Worm (Caenorhabditis elegans): Measurements from ENCODE around the gene lgc-23.
A peak's percentile ranks its signal among the peaks of the same experiment; 100 is the strongest.

The lgc-23 gene

ce11 chrX:12106004-12106403 is 41.0 kb downstream of the lgc-23 start (continued):
- TF ChIP-seq zag-1 (tag; optimal IDR thresholded peaks at IDR 0.05) (no peak), lin-39 (tag; optimal IDR thresholded peaks at IDR 0.05) (peak; percentile 75), hmg-11 (tag; optimal IDR thresholded peaks at IDR 0.05) (no peak), daf-12 (tag; optimal IDR thresholded peaks at IDR 0.05) (no peak), lin-15B (tag; optimal IDR thresholded peaks at IDR 0.05) (peak; percentile 4), nfya-1 (tag; optimal IDR thresholded peaks at IDR 0.05; ENCODE audit: insufficient read depth) (peak; percentile 67), nhr-12 (tag; optimal IDR thresholded peaks at IDR 0.05) (no peak), egl-27 (tag; optimal IDR thresholded peaks at IDR 0.05) (peak; percentile 48), jun-1 (tag; optimal IDR thresholded peaks at IDR 0.05) (peak; percentile 20), nhr-23 (tag; optimal IDR thresholded peaks at IDR 0.05) (peak; percentile 55), R02D3.7 (tag; optimal IDR thresholded peaks at IDR 0.05) (peak; percentile 20), unc-62 (GFP tag; optimal IDR thresholded peaks at IDR 0.05) (peak; percentile 17), ceh-82 (tag; optimal IDR thresholded peaks at IDR 0.05) (peak; percentile 78), pqm-1 (tag; optimal IDR thresholded peaks at IDR 0.05) (no peak), nhr-43 (tag; optimal IDR thresholded peaks at IDR 0.05; ENCODE audit: poor library complexity, severe bottlenecking) (peak; percentile 85), pha-4 (tag; optimal IDR thresholded peaks at IDR 0.05) (no peak)

DNA sequence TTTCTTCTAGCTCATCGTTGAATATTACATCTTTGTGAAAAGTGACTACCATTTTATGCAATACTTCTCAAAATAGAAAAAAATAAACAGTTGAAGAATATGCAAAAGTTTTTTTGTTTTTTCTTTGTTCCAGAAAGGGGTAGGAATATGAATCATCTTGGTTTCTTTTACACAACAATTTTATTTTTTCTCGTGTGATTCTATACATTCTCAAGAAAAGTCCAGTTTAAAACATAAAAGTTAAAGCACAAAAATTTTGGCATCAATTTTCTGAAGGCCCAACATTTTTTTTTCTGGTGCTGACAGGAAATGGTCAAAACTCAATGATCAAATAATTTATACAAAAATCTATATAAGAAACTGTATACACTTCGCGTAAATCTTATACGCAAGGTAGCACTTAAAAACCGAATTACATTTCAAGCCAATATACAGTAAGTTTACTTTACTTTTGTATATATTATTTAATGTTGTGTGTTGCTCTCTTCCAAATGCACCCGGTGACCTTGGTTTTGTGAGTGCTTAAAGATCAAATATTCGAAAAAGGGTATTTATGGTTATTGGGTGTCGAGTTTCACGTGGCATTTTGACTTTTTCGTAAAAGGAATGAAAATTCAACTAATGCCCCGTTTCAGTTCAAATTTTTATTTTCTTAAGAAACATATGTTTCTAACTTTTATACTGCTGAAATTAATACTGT is 43.7 kb downstream of the lgc-23 start, which contains the start of the genes W03G11.2 and lgc-13:
TSS of gene W03G11.2 (minus strand) at position 101 of the 700 bp plus-strand sequence.
TSS of gene lgc-13 (plus strand) at position 650 of the 700 bp plus-strand sequence.
- TF ChIP-seq lsy-12 (tag; optimal IDR thresholded peaks at IDR 0.05): no peak

ce11 chrX:12111213-12111612 is 46.2 kb downstream of the lgc-23 start, which contains the start of gene lgc-14:
lgc-14 (plus strand) TSS chrX:12111513.
- TF ChIP-seq hmg-11 (tag; optimal IDR thresholded peaks at IDR 0.05) (no peak), eor-1 (tag; optimal IDR thresholded peaks at IDR 0.05) (no peak), ceh-16 (tag; optimal IDR thresholded peaks at IDR 0.05) (no peak), pha-4 (tag; optimal IDR thresholded peaks at IDR 0.05) (no peak), lin-15B (tag; optimal IDR thresholded peaks at IDR 0.05) (no peak), fkh-10 (GFP tag; optimal IDR thresholded peaks at IDR 0.05) (no peak), nhr-11 (tag; optimal IDR thresholded peaks at IDR 0.05) (no peak)

ce11 chrX:12114024-12114423 is 49.0 kb downstream of the lgc-23 start, which contains the start of gene lgc-15:
lgc-15 (plus strand) TSS chrX:12114324.
- no peak for TF ChIP-seq nhr-77 (tag; optimal IDR thresholded peaks at IDR 0.05)
- no peak for TF ChIP-seq unc-39 (tag; optimal IDR thresholded peaks at IDR 0.05)
- no peak for TF ChIP-seq lin-39 (tag; optimal IDR thresholded peaks at IDR 0.05)

All from whole organism, L3 larva.